Fruit fly (Drosophila melanogaster) whole organism, embryonic: Measurements from ENCODE around the gene Cyp12a4.

Experiments used
- Awh ChIP-seq: fragments of 200-800 bp; sonication (Bioruptor generic); IDR thresholded peaks from 2 replicates; pipeline ENCODE4, ENCODE4 v1.3.6; 2022; ENCODE audit warnings: missing biosample characterization, missing genetic modification characterization
- B-H2 ChIP-seq: fragments of 200-800 bp; sonication (Bioruptor generic); optimal IDR thresholded peaks from 2 replicates; lab custom pipeline; 2018; ENCODE audit warnings: missing biosample characterization, mild to moderate bottlenecking, missing genetic modification characterization
- Blimp-1 ChIP-seq: fragments of 200-800 bp; sonication (Bioruptor generic); optimal IDR thresholded peaks from 3 replicates; lab custom pipeline; 2018; ENCODE audit warnings: missing biosample characterization, missing genetic modification characterization, mild to moderate bottlenecking, moderate library complexity, missing genetic modification reagents
- CG11085 ChIP-seq: fragments of 200-800 bp; sonication (Bioruptor generic); IDR thresholded peaks from 2 replicates; pipeline ENCODE4 v1.3.6; 2022; ENCODE audit warnings: missing biosample characterization, missing genetic modification characterization
- CG11695 ChIP-seq: fragments of 200-800 bp; sonication (Bioruptor generic); IDR thresholded peaks from 3 replicates; pipeline ENCODE4 v1.3.6; 2022; ENCODE audit warnings: missing biosample characterization, missing genetic modification characterization
- CG13287 ChIP-seq: fragments of 200-800 bp; sonication (Bioruptor generic); IDR thresholded peaks from 2 replicates; pipeline ENCODE4 v1.3.6; 2022; ENCODE audit warnings: missing biosample characterization, missing genetic modification characterization; ENCODE audit not compliant: partially characterized antibody
- CG14441 ChIP-seq: fragments of 200-800 bp; sonication (Bioruptor generic); IDR thresholded peaks from 2 replicates; pipeline ENCODE4 v1.3.6; 2022; ENCODE audit warnings: missing biosample characterization, missing genetic modification characterization
- CG16863 ChIP-seq: fragments of 200-800 bp; sonication (Bioruptor generic); optimal IDR thresholded peaks from 3 replicates; lab custom pipeline; 2016; ENCODE audit warnings: missing biosample characterization, missing genetic modification characterization
- CG17361 ChIP-seq: fragments of 200-800 bp; sonication (Bioruptor generic); IDR thresholded peaks from 3 replicates; pipeline ENCODE4 v1.3.6; 2022; ENCODE audit warnings: missing biosample characterization, missing genetic modification characterization
- CG18476 ChIP-seq: fragments of 200-800 bp; sonication (Bioruptor generic); optimal IDR thresholded peaks from 2 replicates; lab custom pipeline; 2016; ENCODE audit warnings: missing biosample characterization, mild to moderate bottlenecking, missing genetic modification characterization
- CG2199 ChIP-seq: fragments of 200-800 bp; sonication (Bioruptor generic); IDR thresholded peaks from 3 replicates; pipeline ENCODE4 v1.3.6; 2022; ENCODE audit warnings: missing biosample characterization, missing genetic modification characterization
- CG3163 ChIP-seq: fragments of 200-800 bp; sonication (Bioruptor generic); optimal IDR thresholded peaks from 3 replicates; lab custom pipeline; 2016; ENCODE audit warnings: missing biosample characterization, missing genetic modification characterization
- CG33557 ChIP-seq: fragments of 200-800 bp; sonication (Bioruptor generic); optimal IDR thresholded peaks from 2 replicates; lab custom pipeline; 2019; ENCODE audit warnings: missing biosample characterization, mild to moderate bottlenecking, missing genetic modification characterization, moderate library complexity
- CG3726 ChIP-seq: fragments of 200-800 bp; sonication (Bioruptor generic); IDR thresholded peaks from 3 replicates; pipeline ENCODE4, ENCODE4 v1.3.6; 2022; ENCODE audit warnings: missing biosample characterization, missing genetic modification characterization
- CG4707 ChIP-seq: fragments of 200-800 bp; sonication (Bioruptor generic); optimal IDR thresholded peaks from 2 replicates; lab custom pipeline; 2018; ENCODE audit warnings: missing biosample characterization, mild to moderate bottlenecking, missing genetic modification characterization, moderate library complexity
- CG5245 ChIP-seq: fragments of 200-800 bp; sonication (Bioruptor generic); optimal IDR thresholded peaks from 3 replicates; lab custom pipeline; 2016; ENCODE audit warnings: missing biosample characterization, missing genetic modification characterization
- CG6791 ChIP-seq: fragments of 200-800 bp; sonication (Bioruptor generic); IDR thresholded peaks from 3 replicates; pipeline ENCODE4 v1.3.6; 2022; ENCODE audit warnings: missing biosample characterization, missing genetic modification characterization; ENCODE audit not compliant: partially characterized antibody
- CG7357 ChIP-seq: fragments of 200-800 bp; sonication (Bioruptor generic); IDR thresholded peaks from 3 replicates; pipeline ENCODE4 v1.3.6; 2022; ENCODE audit warnings: missing biosample characterization, missing genetic modification characterization
- CG7839 ChIP-seq: fragments of 200-800 bp; sonication (Bioruptor generic); optimal IDR thresholded peaks from 3 replicates; lab custom pipeline; 2018; ENCODE audit warnings: missing biosample characterization, mild to moderate bottlenecking, missing genetic modification characterization, moderate library complexity
- CG8924 ChIP-seq: fragments of 200-800 bp; optimal IDR thresholded peaks from 3 replicates; lab custom pipeline; 2019; ENCODE audit warnings: missing biosample characterization, mild to moderate bottlenecking, missing genetic modification characterization, moderate library complexity
- CG9932 ChIP-seq: fragments of 200-800 bp; sonication (Bioruptor generic); IDR thresholded peaks from 2 replicates; pipeline ENCODE4 v1.3.6; 2022; ENCODE audit warnings: missing biosample characterization, missing genetic modification characterization
- Doc3 ChIP-seq: fragments of 200-800 bp; sonication (Bioruptor generic); IDR thresholded peaks from 3 replicates; pipeline ENCODE4 v1.3.6; 2022; ENCODE audit warnings: missing biosample characterization, missing genetic modification characterization; ENCODE audit not compliant: partially characterized antibody
- Elba2 ChIP-seq: fragments of 200-800 bp; sonication (Bioruptor generic); optimal IDR thresholded peaks from 3 replicates; lab custom pipeline; 2016; ENCODE audit warnings: missing biosample characterization, missing genetic modification characterization
- H15 ChIP-seq: fragments of 200-800 bp; sonication (Bioruptor generic); IDR thresholded peaks from 3 replicates; pipeline ENCODE4 v1.3.6; 2022; ENCODE audit warnings: missing biosample characterization, missing genetic modification characterization
- HHEX ChIP-seq: fragments of 200-800 bp; sonication (Bioruptor generic); optimal IDR thresholded peaks from 3 replicates; lab custom pipeline; 2017; ENCODE audit warnings: missing biosample characterization, mild to moderate bottlenecking, missing genetic modification characterization, missing genetic modification reagents
- Hr39 ChIP-seq: fragments of >200 bp; optimal IDR thresholded peaks from 2 replicates; lab custom pipeline; 2017
- Mes4 ChIP-seq: fragments of 200-800 bp; sonication (Bioruptor generic); optimal IDR thresholded peaks from 2 replicates; lab custom pipeline; 2016; ENCODE audit warnings: missing biosample characterization, missing genetic modification characterization
- Mrtf ChIP-seq: fragments of 200-800 bp; sonication (Bioruptor generic); IDR thresholded peaks from 3 replicates; pipeline ENCODE4 v1.3.6; 2022; ENCODE audit warnings: missing biosample characterization, missing genetic modification characterization
- Neu2 ChIP-seq: fragments of 200-800 bp; sonication (Bioruptor generic); optimal IDR thresholded peaks from 3 replicates; lab custom pipeline; 2016; ENCODE audit warnings: missing biosample characterization, missing genetic modification characterization, borderline replicate concordance
- Stat92E ChIP-seq, 3 experiments: fragments of >200 bp in 2 of 3; fragments of 200-800 bp in 1 of 3; sonication (Bioruptor generic) in 1 of 3; optimal IDR thresholded peaks; 2 replicates each; lab custom pipeline; 2017 to 2019; ENCODE audit warnings: missing biosample characterization in 3 of 3, missing genetic modification characterization in 3 of 3, mild to moderate bottlenecking in 1 of 3, moderate library complexity in 1 of 3
- Trl ChIP-seq, 3 experiments: fragments of >200 bp in 2 of 3; fragments of 200-800 bp in 1 of 3; sonication (Bioruptor generic) in 1 of 3; optimal IDR thresholded peaks; 2 replicates in 1 of 3; 3 replicates in 2 of 3; lab custom pipeline; 2016 to 2017; ENCODE audit warnings: missing biosample characterization in 1 of 3, missing genetic modification characterization in 1 of 3
- ac ChIP-seq: fragments of 200-800 bp; sonication (Bioruptor generic); optimal IDR thresholded peaks from 3 replicates; lab custom pipeline; 2017; ENCODE audit warnings: missing biosample characterization, mild to moderate bottlenecking, missing genetic modification characterization
- danr ChIP-seq: fragments of 200-800 bp; sonication (Bioruptor generic); IDR thresholded peaks from 2 replicates; pipeline ENCODE4 v1.3.6; 2022; ENCODE audit warnings: missing biosample characterization, missing genetic modification characterization
- gfzf ChIP-seq: fragments of 200-800 bp; sonication (Bioruptor generic); optimal IDR thresholded peaks from 2 replicates; lab custom pipeline; 2016; ENCODE audit warnings: missing biosample characterization, mild to moderate bottlenecking, missing genetic modification characterization, moderate library complexity
- insv ChIP-seq, 2 experiments: fragments of 200-800 bp; sonication (Bioruptor generic); optimal IDR thresholded peaks; 3 replicates each; lab custom pipeline; 2016 to 2018; ENCODE audit warnings: missing biosample characterization in 2 of 2, missing genetic modification characterization in 2 of 2
- lov ChIP-seq, 2 experiments: fragments of 200-800 bp in 1 of 2; fragments of >200 bp in 1 of 2; sonication (Bioruptor generic) in 1 of 2; IDR thresholded peaks in 1 of 2; optimal IDR thresholded peaks in 1 of 2; 2 replicates in 1 of 2; 3 replicates in 1 of 2; pipeline versions ENCODE4 v1.3.6 to Lab custom; 2017 to 2022; ENCODE audit warnings: missing biosample characterization in 1 of 2, missing genetic modification characterization in 1 of 2
- nmo ChIP-seq: fragments of 200-800 bp; sonication (Bioruptor generic); optimal IDR thresholded peaks from 2 replicates; lab custom pipeline; 2018; ENCODE audit warnings: missing biosample characterization, mild to moderate bottlenecking, missing genetic modification characterization, moderate library complexity
- otp ChIP-seq: fragments of 200-800 bp; sonication (Bioruptor generic); IDR thresholded peaks from 3 replicates; pipeline ENCODE4, ENCODE4 v1.3.6; 2022; ENCODE audit warnings: missing biosample characterization, missing genetic modification characterization
- prd ChIP-seq, 3 experiments: fragments of >200 bp in 2 of 3; fragments of 200-800 bp in 1 of 3; sonication (Bioruptor generic) in 1 of 3; optimal IDR thresholded peaks in 2 of 3; IDR thresholded peaks in 1 of 3; 2 replicates in 2 of 3; 3 replicates in 1 of 3; pipeline versions ENCODE4 v1.3.6 to Lab custom; 2017 to 2022; ENCODE audit warnings: missing biosample characterization in 1 of 3, missing genetic modification characterization in 1 of 3
- sd ChIP-seq: fragments of 200-800 bp; sonication (Bioruptor generic); optimal IDR thresholded peaks from 3 replicates; lab custom pipeline; 2018; ENCODE audit warnings: missing biosample characterization, mild to moderate bottlenecking, missing genetic modification characterization, moderate library complexity
- slbo ChIP-seq: fragments of 200-800 bp; sonication (Bioruptor generic); IDR thresholded peaks from 2 replicates; pipeline ENCODE4 v1.3.6; 2022; ENCODE audit warnings: missing biosample characterization, missing genetic modification characterization
- so ChIP-seq: fragments of 200-800 bp; sonication (Bioruptor generic); IDR thresholded peaks from 3 replicates; pipeline ENCODE4 v1.3.6; 2022; ENCODE audit warnings: missing biosample characterization, missing genetic modification characterization
- sqz ChIP-seq: fragments of 200-800 bp; sonication (Bioruptor generic); optimal IDR thresholded peaks from 3 replicates; lab custom pipeline; 2018; ENCODE audit warnings: missing biosample characterization, mild to moderate bottlenecking, missing genetic modification characterization
- unpg ChIP-seq: fragments of 200-800 bp; sonication (Bioruptor generic); optimal IDR thresholded peaks from 3 replicates; lab custom pipeline; 2018; ENCODE audit warnings: missing biosample characterization, mild to moderate bottlenecking, missing genetic modification characterization, moderate library complexity
- z ChIP-seq: fragments of 200-800 bp; sonication (Bioruptor generic); IDR thresholded peaks from 3 replicates; pipeline ENCODE4 v1.3.6; 2022; ENCODE audit warnings: missing biosample characterization, missing genetic modification characterization

Gene Cyp12a4

DNA sequence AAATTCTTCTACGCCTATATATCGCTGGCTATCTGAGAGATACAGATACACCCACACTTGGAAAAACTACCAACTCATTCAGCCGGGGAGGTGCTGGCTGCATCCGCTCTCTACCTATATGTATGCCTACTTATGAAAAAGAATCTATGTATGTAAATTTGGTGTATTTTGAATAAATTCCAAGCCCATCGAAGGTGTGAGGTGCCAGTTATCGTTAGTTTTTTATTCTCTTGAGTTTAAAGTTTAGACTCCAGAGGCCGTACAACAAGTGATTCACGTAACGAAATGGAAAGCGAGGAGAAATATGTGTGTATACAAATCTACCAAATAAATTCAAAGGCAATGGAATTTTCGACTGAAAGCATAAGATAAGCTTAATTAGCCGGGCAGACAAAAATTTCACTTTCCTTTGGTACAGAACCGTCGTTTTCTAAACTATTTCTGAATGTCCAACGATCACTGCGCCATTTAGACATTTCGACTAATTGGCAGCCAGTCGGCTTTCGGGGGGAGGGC, 43.2 kb upstream of the Cyp12a4 start (continued):
- TF ChIP-seq sd (tag; lab: Kevin White, UChicago) (peak; percentile 91), Blimp-1 (GFP tag; lab: Kevin White, UChicago) (peak; percentile 95)

DNA sequence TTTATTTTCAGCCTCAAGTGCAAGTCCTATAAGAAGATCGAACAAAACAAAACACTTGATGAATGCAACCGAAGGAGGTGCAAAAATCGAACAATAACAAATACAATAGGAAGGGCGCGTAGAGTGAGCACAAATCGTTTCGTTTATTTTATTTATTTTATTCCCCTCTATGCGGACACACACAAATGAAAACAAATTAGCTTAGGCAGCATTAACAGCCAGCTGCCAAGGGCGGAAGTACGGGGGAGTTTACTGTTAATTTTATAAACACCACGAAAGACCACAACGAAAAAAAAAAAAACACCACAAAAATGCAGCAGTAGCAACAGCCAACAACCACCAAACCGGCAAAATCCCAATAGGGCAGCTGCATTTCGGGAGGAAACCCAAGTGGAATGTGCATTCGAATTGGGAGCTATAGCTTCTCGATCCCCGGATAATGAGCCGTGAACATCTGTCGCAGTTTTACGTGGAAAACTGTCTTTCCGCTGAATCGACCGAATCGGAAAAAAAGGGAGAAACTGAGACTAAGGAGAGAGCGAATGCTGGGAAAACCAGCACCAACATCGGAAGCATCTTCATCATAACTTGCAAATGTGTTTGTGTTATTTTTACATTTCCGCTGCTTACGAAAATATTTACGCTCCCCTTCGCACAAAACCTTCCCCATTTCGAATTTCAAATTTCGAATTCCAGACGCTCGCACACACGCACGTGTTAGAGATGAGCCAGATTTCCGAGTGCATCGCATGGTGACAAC, 42.4 kb upstream of the Cyp12a4 start:
- peak; percentile 20 for TF ChIP-seq ac
- no peak for TF ChIP-seq HHEX (GFP tag; lab: Kevin White, UChicago)
- no peak for TF ChIP-seq Doc3 (GFP tag; lab: Robert Waterston, UW)
- peak in 1 of 3 experiments; percentile 8 for TF ChIP-seq Stat92E (GFP tag; optimal IDR thresholded peaks at IDR 0.05; lab: Kevin White, UChicago)
- TF ChIP-seq CG6791 (GFP tag; lab: Robert Waterston, UW): no peak
- no peak for TF ChIP-seq CG17361 (GFP tag; lab: Robert Waterston, UW)
- no peak for TF ChIP-seq z (GFP tag; lab: Robert Waterston, UW)
- no peak for TF ChIP-seq CG33557 (GFP tag; lab: Kevin White, UChicago)
- no peak for TF ChIP-seq CG16863 (GFP tag; lab: Kevin White, UChicago)
- no peak for TF ChIP-seq Neu2 (GFP tag; lab: Kevin White, UChicago)
- TF ChIP-seq CG13287 (GFP tag; lab: Robert Waterston, UW): no peak
- no peak for TF ChIP-seq CG9932 (GFP tag; lab: Robert Waterston, UW)
- TF ChIP-seq insv (GFP tag; optimal IDR thresholded peaks at IDR 0.05; lab: Kevin White, UChicago): peak; percentile 66 to 86
- TF ChIP-seq CG8924 (tag; lab: Kevin White, UChicago): no peak
- TF ChIP-seq CG7357 (GFP tag; lab: Robert Waterston, UW): no peak
- no peak for TF ChIP-seq B-H2 (GFP tag; lab: Kevin White, UChicago)
- TF ChIP-seq CG4707: no peak
- no peak for TF ChIP-seq CG3163 (GFP tag; lab: Kevin White, UChicago)
- TF ChIP-seq nmo (GFP tag; lab: Kevin White, UChicago): no peak
- 0 out of 3 replicates have a peak, but pooled peaks have one; percentile 4 for TF ChIP-seq otp (GFP tag; lab: Robert Waterston, UW)
- TF ChIP-seq CG3726 (GFP tag; lab: Robert Waterston, UW): no peak
- TF ChIP-seq lov (optimal IDR thresholded peaks at IDR 0.05; lab: Kevin White, UChicago): no peak
- TF ChIP-seq lov (GFP tag; IDR thresholded peaks at IDR 0.05; lab: Robert Waterston, UW): no peak
- TF ChIP-seq sd (tag; lab: Kevin White, UChicago): peak; percentile 80
- peak; percentile 93 for TF ChIP-seq Elba2 (GFP tag; lab: Kevin White, UChicago)
- no peak for TF ChIP-seq CG11695 (GFP tag; lab: Robert Waterston, UW)
- no peak for TF ChIP-seq CG14441 (GFP tag; lab: Robert Waterston, UW)
- no peak for TF ChIP-seq so (GFP tag; lab: Robert Waterston, UW)
- no peak for TF ChIP-seq Awh (GFP tag; lab: Robert Waterston, UW)
- TF ChIP-seq CG2199 (GFP tag; lab: Robert Waterston, UW): peak; percentile 54; the same call in 1 of the 3 replicates
- TF ChIP-seq gfzf (GFP tag; lab: Kevin White, UChicago): no peak
- no peak for TF ChIP-seq CG5245
- peak; percentile 54 for TF ChIP-seq sqz (GFP tag; lab: Kevin White, UChicago)
- TF ChIP-seq CG18476 (GFP tag; lab: Kevin White, UChicago): no peak
- no peak for TF ChIP-seq Hr39
- no peak for TF ChIP-seq CG7839 (tag; lab: Kevin White, UChicago)
- TF ChIP-seq prd (optimal IDR thresholded peaks at IDR 0.05; lab: Kevin White, UChicago): no peak
- no peak for TF ChIP-seq prd (GFP tag; IDR thresholded peaks at IDR 0.05; lab: Robert Waterston, UW)
- TF ChIP-seq H15 (GFP tag; lab: Robert Waterston, UW): no peak
- no peak for TF ChIP-seq slbo (GFP tag; lab: Robert Waterston, UW)
- no peak for TF ChIP-seq Mrtf (GFP tag; lab: Robert Waterston, UW)
- no peak for TF ChIP-seq unpg
- TF ChIP-seq Mes4 (GFP tag; lab: Kevin White, UChicago): no peak
- no peak for TF ChIP-seq Trl (optimal IDR thresholded peaks at IDR 0.05; lab: Kevin White, UChicago)
- TF ChIP-seq Trl (GFP tag; optimal IDR thresholded peaks at IDR 0.05; lab: Kevin White, UChicago): no peak
- TF ChIP-seq CG11085 (GFP tag; lab: Robert Waterston, UW): no peak
- TF ChIP-seq danr (GFP tag; lab: Robert Waterston, UW): no peak
